Worm (Caenorhabditis elegans) whole organism, late embryonic: ENCODE data around the gene qars-1.

Source experiments
- C38D4.7 ChIP-seq: fragments of 200-800 bp; sonication (Bioruptor generic); optimal IDR thresholded peaks from 2 replicates; lab custom pipeline; 2018; ENCODE audit warnings: mild to moderate bottlenecking, missing genetic modification characterization, moderate library complexity, missing compliant biosample characterization
- F13H6.1 ChIP-seq: sonication (generic microtip); optimal IDR thresholded peaks from 2 replicates; lab custom pipeline; 2016; ENCODE audit warnings: missing genetic modification characterization, missing compliant biosample characterization
- K02D7.2 ChIP-seq: sonication (generic microtip); optimal IDR thresholded peaks from 2 replicates; lab custom pipeline; 2017; ENCODE audit warnings: mild to moderate bottlenecking, missing genetic modification characterization, missing compliant biosample characterization
- T23F11.4 ChIP-seq: fragments of 200-800 bp; sonication (Bioruptor generic); optimal IDR thresholded peaks from 2 replicates; lab custom pipeline; 2018; ENCODE audit warnings: mild to moderate bottlenecking, missing genetic modification characterization, missing compliant biosample characterization
- ceh-14 ChIP-seq: sonication (generic microtip); optimal IDR thresholded peaks from 2 replicates; lab custom pipeline; 2016; ENCODE audit warnings: missing genotype, missing genetic modification characterization, missing compliant biosample characterization
- ceh-31 ChIP-seq: sonication (generic microtip); optimal IDR thresholded peaks from 2 replicates; lab custom pipeline; 2016; ENCODE audit warnings: missing genetic modification characterization, missing compliant biosample characterization
- ceh-45 ChIP-seq: fragments of 200-800 bp; sonication (Bioruptor generic); IDR thresholded peaks from 2 replicates; pipeline ENCODE4 v1.3.6; 2022; ENCODE audit warnings: missing genetic modification reagents, missing genetic modification characterization, missing compliant biosample characterization
- ceh-48 ChIP-seq: sonication (generic microtip); optimal IDR thresholded peaks from 2 replicates; lab custom pipeline; 2016; ENCODE audit warnings: missing genetic modification characterization, inconsistent platforms, missing compliant biosample characterization
- ceh-6 ChIP-seq: fragments of 200-800 bp; sonication (Bioruptor generic); optimal IDR thresholded peaks from 2 replicates; lab custom pipeline; 2018; ENCODE audit warnings: mild to moderate bottlenecking, missing genetic modification characterization, missing compliant biosample characterization
- elt-2 ChIP-seq: sonication (generic microtip); optimal IDR thresholded peaks from 2 replicates; lab custom pipeline; 2016; ENCODE audit warnings: missing genetic modification reagents, missing genetic modification characterization, missing compliant biosample characterization
- elt-4 ChIP-seq: sonication (generic microtip); optimal IDR thresholded peaks from 2 replicates; lab custom pipeline; 2016; ENCODE audit warnings: missing genetic modification characterization, missing compliant biosample characterization
- ets-4 ChIP-seq: sonication (generic microtip); optimal IDR thresholded peaks from 2 replicates; lab custom pipeline; 2016; ENCODE audit warnings: missing genetic modification characterization, missing compliant biosample characterization
- eyg-1 ChIP-seq: sonication (generic microtip); optimal IDR thresholded peaks from 2 replicates; lab custom pipeline; 2016; ENCODE audit warnings: missing genotype, missing genetic modification characterization, missing compliant biosample characterization
- fax-1 ChIP-seq: sonication (generic microtip); optimal IDR thresholded peaks from 2 replicates; lab custom pipeline; 2016; ENCODE audit warnings: missing genotype, missing genetic modification characterization, missing compliant biosample characterization
- fkh-10 ChIP-seq: fragments of 150-350 bp; optimal IDR thresholded peaks from 2 replicates; lab custom pipeline; 2014; ENCODE audit warnings: missing biosample characterization, missing genetic modification reagents, missing genetic modification characterization
- fkh-6 ChIP-seq: sonication (generic microtip); optimal IDR thresholded peaks from 2 replicates; lab custom pipeline; 2016; ENCODE audit warnings: missing genetic modification characterization, missing compliant biosample characterization
- gmeb-2 ChIP-seq: sonication (generic microtip); optimal IDR thresholded peaks from 2 replicates; lab custom pipeline; 2016; ENCODE audit warnings: missing genetic modification characterization, inconsistent platforms, missing compliant biosample characterization
- hlh-30 ChIP-seq: sonication (generic microtip); optimal IDR thresholded peaks from 2 replicates; lab custom pipeline; 2017; ENCODE audit warnings: antibody characterized with exemption, missing genetic modification characterization, missing compliant biosample characterization; ENCODE audit not compliant: insufficient read depth
- madf-2 ChIP-seq: sonication (generic microtip); optimal IDR thresholded peaks from 2 replicates; lab custom pipeline; 2017; ENCODE audit warnings: missing genetic modification characterization, missing compliant biosample characterization
- nfya-1 ChIP-seq: sonication (generic microtip); optimal IDR thresholded peaks from 2 replicates; lab custom pipeline; 2017; ENCODE audit warnings: missing genetic modification characterization, mild to moderate bottlenecking, missing compliant biosample characterization, antibody characterized with exemption, moderate library complexity
- nhr-11 ChIP-seq: fragments of 150-350 bp; optimal IDR thresholded peaks from 2 replicates; lab custom pipeline; 2014; ENCODE audit warnings: missing biosample characterization, missing genetic modification characterization
- nhr-232 ChIP-seq: sonication (generic microtip); optimal IDR thresholded peaks from 2 replicates; lab custom pipeline; 2016; ENCODE audit warnings: missing genetic modification characterization, missing compliant biosample characterization
- odd-2 ChIP-seq: sonication (generic microtip); optimal IDR thresholded peaks from 2 replicates; lab custom pipeline; 2017; ENCODE audit warnings: antibody characterized with exemption, mild to moderate bottlenecking, missing genetic modification characterization, missing compliant biosample characterization
- pat-9 ChIP-seq: fragments of 200-800 bp; sonication (Bioruptor generic); optimal IDR thresholded peaks from 2 replicates; lab custom pipeline; 2018; ENCODE audit warnings: mild to moderate bottlenecking, missing genetic modification characterization, moderate library complexity, missing compliant biosample characterization
- pax-1 ChIP-seq: fragments of 150-350 bp; optimal IDR thresholded peaks from 2 replicates; lab custom pipeline; 2014; ENCODE audit warnings: missing biosample characterization, missing genetic modification characterization
- pha-2 ChIP-seq: sonication (generic microtip); optimal IDR thresholded peaks from 2 replicates; lab custom pipeline; 2017; ENCODE audit warnings: mild to moderate bottlenecking, missing genetic modification characterization, missing compliant biosample characterization
- pha-4 ChIP-seq: fragments of 150-350 bp; optimal IDR thresholded peaks from 2 replicates; lab custom pipeline; 2018; ENCODE audit warnings: missing biosample characterization, missing genetic modification reagents, missing genetic modification characterization
- pros-1 ChIP-seq: fragments of 150-350 bp; optimal IDR thresholded peaks from 2 replicates; lab custom pipeline; 2014; ENCODE audit warnings: missing biosample characterization, missing genetic modification reagents, missing genetic modification characterization
- sox-2 ChIP-seq: fragments of 200-800 bp; sonication (Bioruptor generic); IDR thresholded peaks from 2 replicates; pipeline ENCODE4 v1.3.6; 2022; ENCODE audit warnings: missing genetic modification reagents, missing genetic modification characterization, missing compliant biosample characterization
- sox-4 ChIP-seq: sonication (generic microtip); optimal IDR thresholded peaks from 2 replicates; lab custom pipeline; 2017; ENCODE audit warnings: mild to moderate bottlenecking, missing genetic modification characterization, inconsistent platforms, missing compliant biosample characterization
- unc-3 ChIP-seq, 2 experiments: fragments of 200-800 bp in 1 of 2; sonication (Bioruptor generic) in 1 of 2; sonication (generic microtip) in 1 of 2; conservative IDR thresholded peaks in 1 of 2; optimal IDR thresholded peaks in 1 of 2; 2 replicates each; pipeline versions ENCODE4 v1.3.6 to Lab custom; 2016 to 2022; ENCODE audit warnings: missing compliant biosample characterization in 2 of 2, missing genetic modification characterization in 2 of 2, missing genetic modification reagents in 1 of 2
- unc-42 ChIP-seq: sonication (generic microtip); optimal IDR thresholded peaks from 2 replicates; lab custom pipeline; 2016; ENCODE audit warnings: missing genotype, missing genetic modification characterization, missing compliant biosample characterization
- unc-55 ChIP-seq: sonication (generic microtip); optimal IDR thresholded peaks from 2 replicates; lab custom pipeline; 2017; ENCODE audit warnings: missing biosample characterization, missing genetic modification reagents, missing genetic modification characterization
- ztf-16 ChIP-seq: sonication (generic microtip); optimal IDR thresholded peaks from 2 replicates; lab custom pipeline; 2017; ENCODE audit warnings: missing genetic modification characterization, missing compliant biosample characterization

The qars-1 gene

DNA sequence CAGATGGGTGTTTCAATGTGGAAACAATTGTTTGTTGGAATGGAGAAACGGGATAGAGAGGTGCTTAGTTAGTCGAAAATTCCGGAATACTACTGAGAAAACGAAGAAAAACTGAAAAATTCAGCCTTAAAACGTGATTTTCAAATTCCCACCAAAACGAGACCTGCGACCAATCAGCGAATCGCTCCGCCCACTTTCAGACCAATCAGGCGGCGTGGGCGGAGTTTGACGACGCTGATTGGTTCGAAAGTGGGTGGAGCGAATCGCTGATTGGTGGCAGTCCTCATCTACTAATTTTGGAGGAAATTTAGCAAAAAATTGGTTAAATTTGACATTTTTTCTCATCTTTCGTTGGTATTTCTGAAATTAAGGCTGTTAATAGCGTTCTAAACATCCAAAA is 14.4 kb upstream of the qars-1 start:
- TF ChIP-seq nfya-1 (tag; lab: Kevin White, UChicago), result peak; percentile 97
- no peak for TF ChIP-seq pat-9 (tag; lab: Kevin White, UChicago)

DNA sequence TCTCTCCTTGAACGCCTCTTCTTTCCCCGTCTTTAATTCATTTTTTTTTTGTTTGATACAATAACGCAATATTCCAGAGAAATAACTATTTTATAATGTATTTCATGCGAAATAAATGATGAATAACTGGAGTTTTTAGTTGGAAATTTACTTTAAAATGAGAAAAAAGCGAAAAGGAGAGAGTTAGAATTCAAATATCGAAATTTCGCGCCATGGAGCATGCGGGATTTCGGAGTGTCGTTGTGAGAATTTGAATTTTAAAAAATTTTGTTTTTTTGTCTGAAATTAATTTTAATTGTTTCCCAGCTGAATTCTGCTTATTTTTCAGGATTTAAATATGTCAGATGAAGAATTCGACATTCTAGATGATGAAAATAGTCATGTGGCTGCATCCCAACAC is 12.4 kb upstream of the qars-1 start, which contains the start of gene fcd-2:
TSS of gene fcd-2 (plus strand) at position 327 of the 400 bp plus-strand sequence.
- TF ChIP-seq ceh-45 (no peak), elt-2 (tag; lab: Kevin White, UChicago) (peak; percentile 29), ceh-31 (tag; lab: Kevin White, UChicago) (no peak), eyg-1 (tag; lab: Kevin White, UChicago) (no peak), ceh-48 (tag; lab: Kevin White, UChicago) (no peak), pha-2 (tag; lab: Kevin White, UChicago) (peak; percentile 18), nfya-1 (tag; lab: Kevin White, UChicago) (peak; percentile 39)

DNA sequence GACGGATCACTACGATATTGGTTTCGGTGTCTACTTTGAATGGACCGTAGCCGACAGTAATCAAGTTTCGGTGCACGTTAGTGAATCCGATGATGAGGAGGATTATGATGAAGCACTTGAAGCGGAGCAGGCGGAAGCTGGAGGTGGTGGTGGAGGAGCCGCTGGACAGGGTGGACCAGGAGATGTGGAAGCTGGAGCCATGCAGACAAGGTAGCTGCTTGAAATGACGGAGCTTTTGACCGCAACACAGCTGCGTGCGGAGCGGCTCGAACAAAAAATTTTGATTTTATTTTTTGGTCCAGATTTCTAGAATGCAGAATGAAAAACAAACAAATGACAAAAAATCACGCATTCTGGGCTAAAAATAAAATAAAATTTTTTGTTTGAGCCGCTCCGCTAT is 11.4 kb upstream of the qars-1 start:
- TF ChIP-seq hlh-30 (tag; lab: Kevin White, UChicago), result no peak
- TF ChIP-seq pros-1 (tag; lab: Kevin White, UChicago), result no peak
- TF ChIP-seq elt-4 (tag; lab: Kevin White, UChicago), result no peak
- no peak for TF ChIP-seq pax-1
- TF ChIP-seq C38D4.7 (GFP tag; lab: Kevin White, UChicago), result no peak
- TF ChIP-seq pha-4, result no peak
- TF ChIP-seq odd-2, result no peak
- no peak for TF ChIP-seq T23F11.4 (GFP tag; lab: Kevin White, UChicago)
- no peak for TF ChIP-seq unc-3 (GFP tag; conservative IDR thresholded peaks at IDR 0.05; lab: Robert Waterston, UW)
- TF ChIP-seq unc-3 (tag; optimal IDR thresholded peaks at IDR 0.05; lab: Kevin White, UChicago), result no peak
- TF ChIP-seq gmeb-2 (tag; lab: Kevin White, UChicago), result no peak
- no peak for TF ChIP-seq madf-2
- no peak for TF ChIP-seq ceh-31 (tag; lab: Kevin White, UChicago)
- no peak for TF ChIP-seq sox-2
- no peak for TF ChIP-seq F13H6.1 (tag; lab: Kevin White, UChicago)
- TF ChIP-seq nhr-11 (tag; lab: Kevin White, UChicago), result no peak
- TF ChIP-seq ztf-16 (tag; lab: Kevin White, UChicago), result no peak

DNA sequence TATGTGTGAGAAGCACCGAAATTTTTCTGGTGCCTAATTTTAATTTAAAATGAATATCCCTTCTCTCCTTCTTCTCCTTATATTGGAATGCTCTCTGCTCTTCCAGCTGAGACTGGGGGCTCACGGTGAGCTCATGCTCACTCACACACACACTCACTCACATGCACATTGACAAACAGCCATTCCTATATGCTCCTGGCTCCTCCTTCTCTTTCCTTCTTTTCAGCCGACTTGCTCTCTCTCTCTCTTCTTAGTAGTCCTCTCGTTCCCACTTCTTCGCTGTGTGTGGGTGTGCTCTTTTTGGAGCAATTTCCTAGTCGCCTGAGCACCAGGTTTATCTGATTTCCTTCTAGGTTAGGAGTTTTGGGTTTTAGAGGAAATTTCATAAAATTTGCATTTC is 8.0 kb upstream of the qars-1 start:
- no peak for TF ChIP-seq fkh-6 (tag; lab: Kevin White, UChicago)
- TF ChIP-seq unc-55 (GFP tag; lab: Kevin White, UChicago), result no peak
- no peak for TF ChIP-seq sox-4 (tag; lab: Kevin White, UChicago)
- TF ChIP-seq ceh-31 (tag; lab: Kevin White, UChicago), result peak; percentile 38
- TF ChIP-seq unc-42 (tag; lab: Kevin White, UChicago), result peak; percentile 75
- TF ChIP-seq odd-2, result no peak
- TF ChIP-seq nhr-232, result no peak
- TF ChIP-seq ceh-14 (tag; lab: Kevin White, UChicago), result peak; percentile 51
- no peak for TF ChIP-seq ets-4

DNA sequence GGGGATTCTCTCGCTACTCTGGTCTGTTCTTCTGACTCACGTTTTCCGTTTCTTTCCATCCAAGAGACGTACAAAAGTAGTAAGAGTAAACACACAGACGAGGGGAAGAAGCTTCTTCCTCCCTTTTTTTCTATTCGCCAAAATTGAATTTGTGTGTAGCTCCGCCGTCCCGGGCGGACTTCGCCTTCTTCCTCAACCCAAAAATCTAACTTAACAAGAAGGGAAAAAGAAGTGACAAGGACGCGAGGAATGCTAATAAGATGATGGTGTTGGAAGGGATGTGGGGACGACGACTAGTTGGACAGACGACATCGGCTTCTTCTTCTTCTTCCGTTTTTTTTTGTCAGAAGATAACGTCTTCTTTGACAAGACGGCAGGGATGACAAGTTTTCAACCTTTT is 4.0 kb upstream of the qars-1 start:
- TF ChIP-seq hlh-30 (tag; lab: Kevin White, UChicago) (no peak), ceh-31 (tag; lab: Kevin White, UChicago) (peak; percentile 54), fkh-10 (GFP tag; lab: Kevin White, UChicago) (peak; percentile 45), unc-42 (tag; lab: Kevin White, UChicago) (peak; percentile 99)

DNA sequence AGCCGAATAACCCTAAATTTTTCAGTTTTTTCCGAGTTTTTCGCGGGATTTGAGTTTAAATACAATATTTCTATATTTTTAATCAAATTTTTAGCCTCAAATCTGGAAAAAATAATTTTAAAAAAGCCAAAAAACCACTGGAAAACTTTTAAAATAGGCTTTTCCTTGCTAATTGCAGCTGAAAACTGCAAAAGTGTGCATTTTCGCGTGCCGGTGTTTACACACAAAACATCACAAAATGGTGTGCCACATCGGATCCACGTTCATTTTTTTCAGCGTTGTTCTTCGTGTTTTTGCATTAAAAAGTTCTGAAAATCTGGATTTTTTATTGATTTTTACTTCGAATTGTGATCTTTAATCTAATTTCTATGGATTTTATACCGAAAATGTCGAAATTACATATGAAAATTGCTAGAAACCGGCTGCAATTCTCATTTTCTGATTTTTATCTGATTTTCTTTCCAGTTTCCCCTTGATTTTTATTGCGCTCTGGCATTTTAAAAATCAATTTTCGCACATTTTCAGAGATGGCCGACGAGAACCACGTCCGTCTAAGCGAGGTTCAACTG is 618 bp upstream of the qars-1 start, which contains the start of gene Y41E3.7:
TSS of gene Y41E3.7 (plus strand) at position 519 of the 569 bp plus-strand sequence.
- no peak for TF ChIP-seq ceh-31 (tag; lab: Kevin White, UChicago)
- TF ChIP-seq unc-55 (GFP tag; lab: Kevin White, UChicago), result no peak
- TF ChIP-seq K02D7.2 (tag; lab: Kevin White, UChicago), result no peak
- TF ChIP-seq fax-1 (tag; lab: Kevin White, UChicago), result no peak
- TF ChIP-seq F13H6.1 (tag; lab: Kevin White, UChicago), result no peak
- no peak for TF ChIP-seq ceh-6 (GFP tag; lab: Kevin White, UChicago)
